Fruit fly (Drosophila melanogaster): ENCODE measurements around the gene CG33500.

dm6 chr3L:11554338-11554737 lies 45.9 kb downstream of the CG33500 start:
- no peak for TF ChIP-seq h (optimal IDR thresholded peaks at IDR 0.05)
- no peak for TF ChIP-seq insv (optimal IDR thresholded peaks at IDR 0.05)
- TF ChIP-seq ttk (optimal IDR thresholded peaks at IDR 0.05) = no peak
- no peak for TF ChIP-seq Myc (optimal IDR thresholded peaks at IDR 0.05)
